Comparison of ENCODE assay signal across 1 fruit fly cellular context in genomic region chrX:8883954-8884353, dm6.
A peak's percentile ranks its signal among the peaks of the same experiment; 100 is the strongest.
TF ChIP-seq lines count a peak whose summit lies in the region.

No protein-coding gene starts in this region.

TF ChIP-seq in whole organism, embryonic, 481 proteins besides CTCF, POLR2A, EP300 and RAD21 (continued from another document):
- peak; percentile 30; the same call in 1 of the 4 replicates for TF ChIP-seq Gug (GFP tag; IDR thresholded peaks at IDR 0.05; lab: Robert Waterston, UW)
- no peak for TF ChIP-seq pb (GFP tag; optimal IDR thresholded peaks at IDR 0.05; lab: Kevin White, UChicago)
- TF ChIP-seq CG32772 (GFP tag; IDR thresholded peaks at IDR 0.05; lab: Robert Waterston, UW) = 0 out of 2 replicates have a peak, but pooled peaks have one; percentile 35
- TF ChIP-seq Optix (GFP tag; IDR thresholded peaks at IDR 0.05; lab: Robert Waterston, UW) = peak; percentile 34; the same call in 1 of the 3 replicates
- TF ChIP-seq D19B (GFP tag; optimal IDR thresholded peaks at IDR 0.05; lab: Kevin White, UChicago) = peak; percentile 59
- no peak for TF ChIP-seq prd (optimal IDR thresholded peaks at IDR 0.05; lab: Kevin White, UChicago)
- peak; percentile 26; the same call in 1 of the 3 replicates for TF ChIP-seq prd (GFP tag; IDR thresholded peaks at IDR 0.05; lab: Robert Waterston, UW)
- peak; percentile 16 for TF ChIP-seq gro (GFP tag; optimal IDR thresholded peaks at IDR 0.05; lab: Kevin White, UChicago)
- peak; percentile 44; the same call in 1 of the 2 replicates for TF ChIP-seq NFAT (GFP tag; IDR thresholded peaks at IDR 0.05; lab: Robert Waterston, UW)
- TF ChIP-seq CG4707 (GFP tag; optimal IDR thresholded peaks at IDR 0.05; lab: Kevin White, UChicago) = peak; percentile 66
- no peak for TF ChIP-seq CG31441 (GFP tag; IDR thresholded peaks at IDR 0.05; lab: Robert Waterston, UW)
- no peak for TF ChIP-seq gcm2 (GFP tag; optimal IDR thresholded peaks at IDR 0.05; lab: Kevin White, UChicago)
- peak; percentile 48; the same call in 1 of the 2 replicates for TF ChIP-seq CG14014 (GFP tag; IDR thresholded peaks at IDR 0.05; lab: Robert Waterston, UW)
- TF ChIP-seq CG10147 (GFP tag; optimal IDR thresholded peaks at IDR 0.05; lab: Kevin White, UChicago) = no peak
- TF ChIP-seq dysf (GFP tag; IDR thresholded peaks at IDR 0.05; lab: Robert Waterston, UW) = peak; percentile 48; the same call in 1 of the 3 replicates
- peak in 1 of 2 experiments; percentile 6 for TF ChIP-seq dpn (GFP tag; optimal IDR thresholded peaks at IDR 0.05; lab: Kevin White, UChicago)
- TF ChIP-seq Aef1 (GFP tag; IDR thresholded peaks at IDR 0.05; lab: Robert Waterston, UW) = 0 out of 3 replicates have a peak, but pooled peaks have one; percentile 21
- TF ChIP-seq CG9932 (GFP tag; IDR thresholded peaks at IDR 0.05; lab: Robert Waterston, UW) = peak; percentile 60
- peak; percentile 40 for TF ChIP-seq lab (GFP tag; optimal IDR thresholded peaks at IDR 0.05; lab: Kevin White, UChicago)
- TF ChIP-seq CG14441 (GFP tag; IDR thresholded peaks at IDR 0.05; lab: Robert Waterston, UW) = peak; percentile 39
- no peak for TF ChIP-seq Scr (GFP tag; IDR thresholded peaks at IDR 0.05; lab: Robert Waterston, UW; ENCODE audit: partially characterized antibody)
- TF ChIP-seq ewg (GFP tag; optimal IDR thresholded peaks at IDR 0.05; lab: Kevin White, UChicago) = no peak
- peak; percentile 43 for TF ChIP-seq bab2 (GFP tag; optimal IDR thresholded peaks at IDR 0.05; lab: Kevin White, UChicago)
- peak; percentile 18; the same call in 1 of the 2 replicates for TF ChIP-seq Taf1 (GFP tag; IDR thresholded peaks at IDR 0.05; lab: Robert Waterston, UW)
- no peak for TF ChIP-seq B-H2 (GFP tag; optimal IDR thresholded peaks at IDR 0.05; lab: Kevin White, UChicago)
- no peak for TF ChIP-seq Adf1 (GFP tag; IDR thresholded peaks at IDR 0.05; lab: Robert Waterston, UW)
- no peak for TF ChIP-seq Ssrp (tag; optimal IDR thresholded peaks at IDR 0.05; lab: Kevin White, UChicago)
- TF ChIP-seq CG9817 (tag; optimal IDR thresholded peaks at IDR 0.05; lab: Kevin White, UChicago) = no peak
- peak; percentile 26; the same call in 1 of the 2 replicates for TF ChIP-seq sisA (GFP tag; IDR thresholded peaks at IDR 0.05; lab: Robert Waterston, UW)
- TF ChIP-seq CG17328 (GFP tag; IDR thresholded peaks at IDR 0.05; lab: Robert Waterston, UW) = no peak
- TF ChIP-seq MBD-R2 (GFP tag; IDR thresholded peaks at IDR 0.05; lab: Robert Waterston, UW) = 0 out of 2 replicates have a peak, but pooled peaks have one; percentile 16
- peak; percentile 79 for TF ChIP-seq crol (GFP tag; IDR thresholded peaks at IDR 0.05; lab: Robert Waterston, UW)
- TF ChIP-seq CG6791 (GFP tag; IDR thresholded peaks at IDR 0.05; lab: Robert Waterston, UW; ENCODE audit: partially characterized antibody) = no peak
- peak; percentile 58 for TF ChIP-seq CG32532 (GFP tag; IDR thresholded peaks at IDR 0.05; lab: Robert Waterston, UW)
- no peak for TF ChIP-seq HLH54F (GFP tag; optimal IDR thresholded peaks at IDR 0.05; lab: Kevin White, UChicago)
- peak; percentile 24 for TF ChIP-seq CG10209 (GFP tag; optimal IDR thresholded peaks at IDR 0.05; lab: Kevin White, UChicago)
- TF ChIP-seq Hr51 (GFP tag; optimal IDR thresholded peaks at IDR 0.05; lab: Kevin White, UChicago) = no peak
- 0 out of 3 replicates have a peak, but pooled peaks have one; percentile 35 for TF ChIP-seq ase (GFP tag; IDR thresholded peaks at IDR 0.05; lab: Robert Waterston, UW)
- no peak for TF ChIP-seq gem (tag; optimal IDR thresholded peaks at IDR 0.05; lab: Kevin White, UChicago)
- peak; percentile 4 for TF ChIP-seq Antp (GFP tag; optimal IDR thresholded peaks at IDR 0.05; lab: Kevin White, UChicago)
- TF ChIP-seq CG2120 (GFP tag; optimal IDR thresholded peaks at IDR 0.05; lab: Kevin White, UChicago) = peak; percentile 23
- TF ChIP-seq CG31224 (GFP tag; IDR thresholded peaks at IDR 0.05; lab: Robert Waterston, UW) = 0 out of 2 replicates have a peak, but pooled peaks have one; percentile 12
- no peak for TF ChIP-seq Myb (GFP tag; optimal IDR thresholded peaks at IDR 0.05; lab: Kevin White, UChicago)
- peak; percentile 31 for TF ChIP-seq cwo (GFP tag; optimal IDR thresholded peaks at IDR 0.05; lab: Kevin White, UChicago)
